Worm (Caenorhabditis elegans): ENCODE measurements around the gene ttr-43.
A peak's percentile ranks its signal among the peaks of the same experiment; 100 is the strongest.

The ttr-43 gene

ce11 chrV:12551638-12552478 lies 38.6 kb downstream of the ttr-43 start (continued):
- TF ChIP-seq bed-1 (GFP tag; IDR thresholded peaks at IDR 0.05) = no peak
- no peak for TF ChIP-seq unc-130 (GFP tag; optimal IDR thresholded peaks at IDR 0.05)
- no peak for TF ChIP-seq hrde-1 (tag; optimal IDR thresholded peaks at IDR 0.05; ENCODE audit: borderline replicate concordance)
- TF ChIP-seq egl-18 (GFP tag; IDR thresholded peaks at IDR 0.05) = no peak
- TF ChIP-seq sea-2 (GFP tag; IDR thresholded peaks at IDR 0.05) = no peak
- no peak for TF ChIP-seq madf-10 (tag; optimal IDR thresholded peaks at IDR 0.05)
- TF ChIP-seq attf-6 (GFP tag; IDR thresholded peaks at IDR 0.05) = no peak
- no peak for TF ChIP-seq ceh-100 (GFP tag; IDR thresholded peaks at IDR 0.05)
- TF ChIP-seq B0019.2 (GFP tag; conservative IDR thresholded peaks at IDR 0.05) = no peak
- no peak for TF ChIP-seq snpc-3.4 (tag; optimal IDR thresholded peaks at IDR 0.05)
- no peak for TF ChIP-seq athp-1 (tag; optimal IDR thresholded peaks at IDR 0.05)
- no peak for TF ChIP-seq F37B4.10 (GFP tag; IDR thresholded peaks at IDR 0.05)
- no peak for TF ChIP-seq F39B2.1 (GFP tag; IDR thresholded peaks at IDR 0.05)
- TF ChIP-seq tlf-1 (GFP tag; optimal IDR thresholded peaks at IDR 0.05) = no peak
- no peak for TF ChIP-seq die-1 (tag; optimal IDR thresholded peaks at IDR 0.05)
- TF ChIP-seq mcd-1 (GFP tag; IDR thresholded peaks at IDR 0.05) = no peak
- TF ChIP-seq ztf-18 (tag; optimal IDR thresholded peaks at IDR 0.05) = no peak
- peak; percentile 20 for TF ChIP-seq tbp1 (GFP tag; optimal IDR thresholded peaks at IDR 0.05)
- TF ChIP-seq ztf-26 (tag; optimal IDR thresholded peaks at IDR 0.05) = peak; percentile 13
- peak; percentile 39; the same call in 1 of the 2 replicates for TF ChIP-seq let-526 (GFP tag; IDR thresholded peaks at IDR 0.05)
- no peak for TF ChIP-seq chd-7 (tag; optimal IDR thresholded peaks at IDR 0.05)
- TF ChIP-seq ZK185.1 (tag; optimal IDR thresholded peaks at IDR 0.05; ENCODE audit: poor library complexity, severe bottlenecking) = no peak
- TF ChIP-seq Y53G8AR.9 (GFP tag; conservative IDR thresholded peaks at IDR 0.05) = 0 out of 2 replicates have a peak, but pooled peaks have one; percentile 26
- TF ChIP-seq F57C9.4 (tag; optimal IDR thresholded peaks at IDR 0.05) = no peak
- TF ChIP-seq zfh-2 (GFP tag; conservative IDR thresholded peaks at IDR 0.05) = no peak
- peak; percentile 23; the same call in 1 of the 2 replicates for TF ChIP-seq B0336.3 (GFP tag; IDR thresholded peaks at IDR 0.05)

DNA sequence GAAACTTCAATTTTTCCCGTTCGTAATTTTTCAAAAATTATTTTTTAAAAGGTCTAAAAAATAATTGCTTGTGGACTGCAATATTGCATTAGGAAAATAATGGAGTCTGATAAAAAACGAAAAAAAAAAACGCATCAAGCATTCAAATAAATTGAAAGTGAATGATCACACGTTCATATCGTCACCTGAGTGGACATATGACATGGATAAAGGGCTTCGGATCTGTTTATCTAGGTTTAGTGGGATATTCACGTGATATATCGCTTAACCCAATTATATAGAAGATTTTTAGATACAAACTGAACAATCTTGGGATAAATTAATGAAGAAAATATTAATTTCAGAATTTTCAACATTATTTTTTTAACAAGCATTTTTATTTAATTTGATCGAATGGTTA lies 39.7 kb downstream of the ttr-43 start:
- TF ChIP-seq Y53G8AR.9 (GFP tag; conservative IDR thresholded peaks at IDR 0.05) (no peak), rec-8 (tag; optimal IDR thresholded peaks at IDR 0.05) (no peak), mxl-1 (tag; optimal IDR thresholded peaks at IDR 0.05) (no peak), madf-3 (GFP tag; IDR thresholded peaks at IDR 0.05) (no peak), zim-3 (tag; optimal IDR thresholded peaks at IDR 0.05) (no peak), dpl-1 (GFP tag; optimal IDR thresholded peaks at IDR 0.05) (no peak), lin-54 (GFP tag; optimal IDR thresholded peaks at IDR 0.05) (no peak), sptf-2 (GFP tag; optimal IDR thresholded peaks at IDR 0.05) (no peak), gei-17 (GFP tag; optimal IDR thresholded peaks at IDR 0.05) (no peak), chd-7 (tag; optimal IDR thresholded peaks at IDR 0.05) (no peak), madf-6 (GFP tag; IDR thresholded peaks at IDR 0.05) (no peak), ztf-18 (tag; optimal IDR thresholded peaks at IDR 0.05) (no peak), hmg-20 (GFP tag; IDR thresholded peaks at IDR 0.05) (no peak), attf-3 (GFP tag; conservative IDR thresholded peaks at IDR 0.05) (no peak), ztf-25 (GFP tag; IDR thresholded peaks at IDR 0.05) (no peak)

Data from whole organism, young adult.